Fruit fly (Drosophila melanogaster) whole organism, pupa: ENCODE results near the gene CG32320.
A peak's percentile ranks its signal among the peaks of the same experiment; 100 is the strongest.

ENCODE experiments used
- CG10348 ChIP-seq: fragments of 200-800 bp; sonication (Bioruptor generic); IDR thresholded peaks from 2 replicates; pipeline ENCODE4 v1.3.6; 2022; ENCODE audit warnings: missing biosample characterization, missing genetic modification characterization
- CG12605 ChIP-seq: fragments of 200-800 bp; sonication (Bioruptor generic); IDR thresholded peaks from 2 replicates; pipeline ENCODE4 v1.3.6; 2022; ENCODE audit warnings: missing biosample characterization, missing genetic modification characterization
- CG13204 ChIP-seq: fragments of 200-800 bp; sonication (Bioruptor generic); optimal IDR thresholded peaks from 2 replicates; lab custom pipeline; 2018; ENCODE audit warnings: missing biosample characterization, mild to moderate bottlenecking, missing genetic modification characterization, moderate library complexity
- CG14655 ChIP-seq: fragments of 200-800 bp; sonication (Bioruptor generic); optimal IDR thresholded peaks from 3 replicates; lab custom pipeline; 2017; ENCODE audit warnings: mild to moderate bottlenecking, missing biosample characterization, missing genetic modification reagents, missing genetic modification characterization
- CG15710 ChIP-seq: fragments of 200-800 bp; sonication (Bioruptor generic); optimal IDR thresholded peaks from 2 replicates; lab custom pipeline; 2018; ENCODE audit warnings: missing biosample characterization, mild to moderate bottlenecking, missing genetic modification characterization, moderate library complexity
- CG17806 ChIP-seq: fragments of 200-800 bp; sonication (Bioruptor generic); optimal IDR thresholded peaks from 2 replicates; lab custom pipeline; 2018; ENCODE audit warnings: missing biosample characterization, mild to moderate bottlenecking, missing genetic modification characterization, moderate library complexity
- CG32121 ChIP-seq: fragments of 200-800 bp; sonication (Bioruptor generic); IDR thresholded peaks from 2 replicates; pipeline ENCODE4 v1.3.6; 2022; ENCODE audit warnings: missing biosample characterization, missing genetic modification characterization
- CG34367 ChIP-seq: fragments of 200-800 bp; sonication (Bioruptor generic); optimal IDR thresholded peaks from 2 replicates; lab custom pipeline; 2018; ENCODE audit warnings: missing biosample characterization, mild to moderate bottlenecking, missing genetic modification characterization
- CG4496 ChIP-seq: fragments of 200-800 bp; sonication (Bioruptor generic); IDR thresholded peaks from 3 replicates; pipeline ENCODE4 v1.3.6; 2022; ENCODE audit warnings: missing biosample characterization, missing genetic modification characterization
- CG8159 ChIP-seq: fragments of 200-800 bp; sonication (Bioruptor generic); optimal IDR thresholded peaks from 3 replicates; lab custom pipeline; 2018; ENCODE audit warnings: missing biosample characterization, mild to moderate bottlenecking, missing genetic modification characterization, moderate library complexity
- CG8301 ChIP-seq: fragments of 200-800 bp; sonication (Bioruptor generic); optimal IDR thresholded peaks from 2 replicates; lab custom pipeline; 2018; ENCODE audit warnings: missing biosample characterization, mild to moderate bottlenecking, missing genetic modification characterization
- CG9948 ChIP-seq: fragments of 200-800 bp; sonication (Bioruptor generic); optimal IDR thresholded peaks from 2 replicates; lab custom pipeline; 2018; ENCODE audit warnings: missing biosample characterization, mild to moderate bottlenecking, missing genetic modification characterization, moderate library complexity
- D1 ChIP-seq: fragments of 200-800 bp; sonication (Bioruptor generic); optimal IDR thresholded peaks from 2 replicates; lab custom pipeline; 2018; ENCODE audit warnings: missing biosample characterization, mild to moderate bottlenecking, missing genetic modification characterization, moderate library complexity
- EcR ChIP-seq: fragments of 200-800 bp; sonication (Bioruptor generic); optimal IDR thresholded peaks from 3 replicates; lab custom pipeline; 2019; ENCODE audit warnings: missing biosample characterization, missing genetic modification characterization, mild to moderate bottlenecking, moderate library complexity, missing genetic modification reagents
- Ets98B ChIP-seq: fragments of 200-800 bp; sonication (Bioruptor generic); IDR thresholded peaks from 2 replicates; pipeline ENCODE4 v1.3.6; 2022; ENCODE audit warnings: missing biosample characterization, missing genetic modification characterization
- Pif1A ChIP-seq: fragments of 200-800 bp; sonication (Bioruptor generic); optimal IDR thresholded peaks from 3 replicates; lab custom pipeline; 2016; ENCODE audit warnings: missing biosample characterization, missing genetic modification characterization
- Pif1B ChIP-seq: fragments of 200-800 bp; sonication (Bioruptor generic); optimal IDR thresholded peaks from 3 replicates; lab custom pipeline; 2016; ENCODE audit warnings: missing biosample characterization, missing genetic modification characterization
- Snoo ChIP-seq: fragments of 200-800 bp; sonication (Bioruptor generic); optimal IDR thresholded peaks from 3 replicates; lab custom pipeline; 2017; ENCODE audit warnings: missing biosample characterization, mild to moderate bottlenecking, missing genetic modification characterization, inconsistent platforms
- fd96Ca ChIP-seq: fragments of 200-800 bp; sonication (Bioruptor generic); IDR thresholded peaks from 3 replicates; pipeline ENCODE4 v1.3.6; 2022; ENCODE audit warnings: missing biosample characterization, missing genetic modification characterization
- gl ChIP-seq: fragments of 200-800 bp; sonication (Bioruptor generic); optimal IDR thresholded peaks from 2 replicates; lab custom pipeline; 2018; ENCODE audit warnings: missing biosample characterization, mild to moderate bottlenecking, missing genetic modification characterization
- rn ChIP-seq: fragments of 200-800 bp; sonication (Bioruptor generic); IDR thresholded peaks from 2 replicates; pipeline ENCODE4 v1.3.6; 2022; ENCODE audit warnings: missing biosample characterization, missing genetic modification characterization

The CG32320 gene

DNA sequence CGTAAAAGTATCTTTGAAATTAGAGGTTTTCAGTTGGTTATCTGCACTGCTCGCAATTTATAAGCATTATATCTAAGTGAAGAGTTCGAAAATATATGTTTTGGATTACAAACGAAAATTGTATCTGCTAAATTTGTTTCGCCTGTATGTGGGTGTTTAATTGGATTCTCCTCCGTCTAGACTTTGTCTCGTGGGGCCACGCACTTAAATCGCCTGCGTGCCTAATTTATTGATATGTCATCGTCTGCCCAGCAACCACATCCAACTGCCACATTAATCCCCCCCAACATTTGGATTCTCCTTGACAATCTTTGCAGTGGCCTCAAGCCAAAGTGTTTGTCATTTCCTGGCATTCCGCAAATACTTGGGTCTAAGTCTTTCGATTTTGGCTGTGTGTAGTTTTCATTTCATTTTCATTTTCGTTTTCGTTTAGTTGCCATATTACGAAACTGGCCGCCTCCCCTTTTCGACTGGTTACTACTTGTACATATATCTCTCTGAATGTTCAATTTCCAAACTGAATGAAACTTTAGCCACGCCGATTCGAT, 20.2 kb upstream of the CG32320 start:
- TF ChIP-seq CG13204 (GFP tag; lab: Kevin White, UChicago) (no peak), CG15710 (no peak), CG9948 (tag; lab: Kevin White, UChicago) (no peak), CG4496 (no peak), Ets98B (GFP tag; lab: Robert Waterston, UW) (no peak), CG34367 (no peak), CG10348 (no peak), D1 (tag; lab: Kevin White, UChicago) (no peak), Snoo (tag; lab: Kevin White, UChicago) (no peak), CG8159 (tag; lab: Kevin White, UChicago) (no peak)

DNA sequence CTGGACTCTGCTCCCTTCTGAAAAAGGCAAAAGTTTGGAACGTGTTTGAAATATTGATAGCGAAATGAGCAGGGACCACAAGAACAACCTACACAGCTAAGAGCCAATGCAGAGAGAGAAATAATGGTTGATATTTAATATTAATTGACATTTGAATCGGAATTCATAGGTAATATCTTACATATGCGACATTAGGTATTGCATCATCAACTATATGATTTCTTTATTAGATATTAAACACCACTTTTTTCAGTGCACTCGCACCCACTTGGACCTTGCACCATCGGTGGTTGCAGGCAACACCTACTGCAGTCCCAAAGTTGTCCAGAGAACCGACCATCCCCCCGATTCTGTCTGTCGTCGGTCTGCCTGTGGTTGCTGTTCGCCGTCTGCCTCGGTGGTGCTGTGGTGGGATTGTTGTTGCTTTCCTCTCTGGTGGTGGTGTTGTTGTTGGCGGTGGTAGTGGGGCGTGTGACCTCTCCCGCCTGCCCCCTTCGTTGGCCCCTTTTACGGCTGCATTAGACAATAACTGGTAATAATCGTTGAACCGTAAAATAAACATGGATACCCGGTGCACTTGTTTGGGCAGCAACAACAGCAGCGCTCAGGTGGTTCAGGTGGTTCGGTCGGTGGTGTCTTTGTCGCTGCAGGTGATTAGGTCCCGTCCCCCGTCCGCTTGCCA, 19.4 kb upstream of the CG32320 start:
- TF ChIP-seq CG13204 (GFP tag; lab: Kevin White, UChicago) (peak; percentile 43), EcR (GFP tag; lab: Kevin White, UChicago) (no peak), rn (peak; percentile 82), CG8301 (tag; lab: Kevin White, UChicago) (peak; percentile 88), CG10348 (no peak), fd96Ca (peak; percentile 89), Pif1B (peak; percentile 79), Ets98B (GFP tag; lab: Robert Waterston, UW) (peak; percentile 93), CG8159 (tag; lab: Kevin White, UChicago) (peak; percentile 63), CG17806 (tag; lab: Kevin White, UChicago) (peak; percentile 69), CG15710 (peak; percentile 71), CG14655 (GFP tag; lab: Kevin White, UChicago) (peak; percentile 91), CG32121 (GFP tag; lab: Robert Waterston, UW) (peak; percentile 91), Snoo (tag; lab: Kevin White, UChicago) (peak; percentile 69), gl (tag; lab: Kevin White, UChicago) (peak; percentile 59), CG12605 (GFP tag; lab: Robert Waterston, UW) (peak; percentile 92), CG9948 (tag; lab: Kevin White, UChicago) (peak; percentile 68), D1 (tag; lab: Kevin White, UChicago) (no peak), Pif1A (peak; percentile 84), CG4496 (peak; percentile 95), CG34367 (peak; percentile 67)

DNA sequence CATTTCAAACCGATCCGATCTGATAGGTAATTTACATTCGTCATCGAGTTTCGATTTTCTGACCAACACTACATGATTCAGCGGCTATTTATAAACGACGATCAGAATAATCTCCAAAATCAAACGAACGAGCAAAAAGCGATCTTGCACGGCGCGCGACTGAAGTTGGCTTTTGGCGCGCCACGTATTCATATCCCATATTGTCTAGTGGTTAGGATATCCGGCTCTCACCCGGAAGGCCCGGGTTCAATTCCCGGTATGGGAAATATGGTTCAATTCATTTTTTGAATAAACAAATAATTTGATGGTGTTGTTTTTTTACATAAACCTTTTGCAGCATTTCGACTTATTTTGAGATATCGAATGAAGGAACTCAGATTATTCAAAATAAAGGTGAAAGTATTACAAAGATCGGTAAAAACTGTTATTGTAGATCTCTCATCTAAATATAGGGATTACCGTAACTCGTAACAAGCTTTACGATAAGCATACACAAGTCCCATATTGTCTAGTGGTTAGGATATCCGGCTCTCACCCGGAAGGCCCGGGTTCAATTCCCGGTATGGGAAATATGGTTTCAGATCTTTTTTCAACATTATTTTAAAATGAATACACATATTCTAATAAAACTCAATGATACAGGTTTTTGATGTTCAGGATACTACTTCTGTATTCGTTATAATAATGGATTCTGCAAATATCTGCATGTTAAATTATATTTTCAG, 18.5 kb upstream of the CG32320 start:
- no peak for TF ChIP-seq Snoo (tag; lab: Kevin White, UChicago)
- TF ChIP-seq Pif1B: no peak
- no peak for TF ChIP-seq gl (tag; lab: Kevin White, UChicago)
- TF ChIP-seq EcR (GFP tag; lab: Kevin White, UChicago): no peak
- no peak for TF ChIP-seq CG12605 (GFP tag; lab: Robert Waterston, UW)
- no peak for TF ChIP-seq CG10348
- TF ChIP-seq CG9948 (tag; lab: Kevin White, UChicago): no peak

DNA sequence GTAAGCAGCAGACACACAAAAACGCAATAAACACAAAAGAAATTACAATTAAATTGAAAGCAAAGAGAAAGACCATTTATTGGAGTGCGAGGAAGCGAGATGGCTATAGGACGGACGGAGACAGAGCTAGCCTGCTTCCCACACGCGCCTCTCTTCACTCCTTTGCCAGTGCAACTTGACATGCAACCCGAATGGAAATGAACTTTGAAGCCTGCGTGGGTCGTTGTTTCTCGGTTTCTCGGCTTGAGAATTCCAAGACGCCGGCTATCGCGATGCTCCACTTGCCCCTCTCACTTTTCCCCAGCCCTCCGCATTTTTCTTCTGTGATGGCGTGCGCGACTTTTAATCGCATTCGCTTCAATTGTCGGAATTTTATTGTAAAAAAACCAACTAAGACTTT, 17.4 kb upstream of the CG32320 start:
- no peak for TF ChIP-seq rn
- no peak for TF ChIP-seq CG8159 (tag; lab: Kevin White, UChicago)
- peak; percentile 70 for TF ChIP-seq CG13204 (GFP tag; lab: Kevin White, UChicago)
- 0 out of 2 replicates have a peak, but pooled peaks have one; percentile 35 for TF ChIP-seq CG12605 (GFP tag; lab: Robert Waterston, UW)
- no peak for TF ChIP-seq D1 (tag; lab: Kevin White, UChicago)
- no peak for TF ChIP-seq CG17806 (tag; lab: Kevin White, UChicago)
- peak; percentile 54 for TF ChIP-seq EcR (GFP tag; lab: Kevin White, UChicago)
- TF ChIP-seq Pif1A: no peak
- peak; percentile 29 for TF ChIP-seq CG14655 (GFP tag; lab: Kevin White, UChicago)
- TF ChIP-seq CG32121 (GFP tag; lab: Robert Waterston, UW): no peak
- 0 out of 3 replicates have a peak, but pooled peaks have one; percentile 37 for TF ChIP-seq fd96Ca
- peak; percentile 26; the same call in 1 of the 2 replicates for TF ChIP-seq Ets98B (GFP tag; lab: Robert Waterston, UW)
- no peak for TF ChIP-seq Snoo (tag; lab: Kevin White, UChicago)
- no peak for TF ChIP-seq CG9948 (tag; lab: Kevin White, UChicago)
- TF ChIP-seq CG34367: peak; percentile 24
- TF ChIP-seq CG4496: peak; percentile 26; the same call in 1 of the 3 replicates
- no peak for TF ChIP-seq Pif1B
- no peak for TF ChIP-seq CG8301 (tag; lab: Kevin White, UChicago)
- TF ChIP-seq CG15710: peak; percentile 14
- peak; percentile 42 for TF ChIP-seq gl (tag; lab: Kevin White, UChicago)
- no peak for TF ChIP-seq CG10348

DNA sequence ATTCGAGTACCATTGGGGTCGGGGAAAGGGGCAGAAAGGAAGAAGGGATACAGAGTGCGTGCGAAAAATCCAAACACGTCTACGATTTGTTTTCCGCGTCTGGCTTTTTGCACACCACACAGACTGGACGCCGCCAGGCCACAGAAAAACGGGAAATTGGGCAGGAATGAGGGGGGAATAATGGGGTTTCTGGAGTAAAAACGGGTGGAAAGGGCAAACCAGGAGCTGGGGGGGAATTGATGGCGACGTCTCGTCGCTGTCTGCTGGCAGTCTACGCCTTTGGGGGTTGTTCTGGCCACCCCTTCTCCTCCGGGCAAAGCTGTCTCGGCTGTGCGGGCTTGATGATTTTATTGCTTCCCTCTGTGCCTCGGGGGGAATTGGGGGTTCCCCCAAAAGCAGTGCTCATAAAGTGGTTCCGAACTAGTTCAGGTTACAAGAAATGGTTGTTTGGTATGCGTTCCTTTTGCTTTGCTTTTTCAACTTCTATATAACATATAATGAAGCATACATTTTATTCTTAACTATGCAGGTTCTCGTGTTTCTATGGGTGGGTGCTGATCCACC, 12.6 kb upstream of the CG32320 start:
- TF ChIP-seq CG9948 (tag; lab: Kevin White, UChicago) (no peak), CG8301 (tag; lab: Kevin White, UChicago) (no peak), rn (0 out of 2 replicates have a peak, but pooled peaks have one; percentile 6), Snoo (tag; lab: Kevin White, UChicago) (peak; percentile 8)
